Worm (Caenorhabditis elegans): ENCODE results near the gene F29G6.1.

F29G6.1 gene

DNA sequence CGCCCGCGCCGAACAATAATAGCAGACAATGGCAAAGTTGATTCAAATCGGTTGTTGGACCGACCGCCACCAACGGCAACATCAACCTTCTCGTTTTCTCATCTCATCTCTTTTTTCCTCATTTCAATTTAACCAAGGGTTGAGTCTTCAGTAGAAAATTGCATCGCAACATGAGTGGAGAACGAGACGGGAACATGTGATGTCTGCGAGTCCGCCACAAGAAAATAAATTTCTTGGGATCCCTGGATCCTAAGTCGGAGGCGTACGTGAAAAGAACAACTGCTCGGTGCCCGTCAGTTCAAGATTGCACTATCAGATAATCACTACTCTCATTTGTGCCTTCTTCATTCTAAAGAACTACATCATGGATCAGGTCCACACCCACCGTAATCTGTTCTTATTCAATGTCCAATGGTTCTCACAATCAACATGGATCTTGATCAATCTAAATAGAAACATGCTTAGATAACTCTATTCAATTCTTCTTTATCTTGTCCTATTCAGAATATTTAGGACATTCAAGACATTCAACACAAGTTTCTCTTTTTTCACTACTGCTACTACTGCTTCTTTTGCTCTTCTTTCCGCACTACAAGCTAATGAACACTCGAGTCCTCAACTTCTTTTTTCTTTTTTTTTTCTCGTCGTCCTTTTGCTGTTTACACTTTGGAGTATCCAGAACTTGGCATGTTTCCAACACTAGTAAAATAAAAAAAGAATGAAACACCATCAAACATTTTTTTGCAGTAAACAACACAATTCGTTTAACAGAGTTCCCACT is 27.3 kb upstream of the F29G6.1 start:
- TF ChIP-seq ref-1 (GFP tag; conservative IDR thresholded peaks at IDR 0.05): no peak
- TF ChIP-seq ztf-29 (GFP tag; IDR thresholded peaks at IDR 0.05): no peak
- TF ChIP-seq cog-1 (tag; optimal IDR thresholded peaks at IDR 0.05): no peak
- TF ChIP-seq ztf-23 (GFP tag; IDR thresholded peaks at IDR 0.05): no peak
- TF ChIP-seq tab-1 (GFP tag; IDR thresholded peaks at IDR 0.05): no peak
- TF ChIP-seq flt-1 (GFP tag; IDR thresholded peaks at IDR 0.05): no peak
- TF ChIP-seq klf-2 (GFP tag; conservative IDR thresholded peaks at IDR 0.05): no peak
- no peak for TF ChIP-seq med-1 (GFP tag; optimal IDR thresholded peaks at IDR 0.05; ENCODE audit: insufficient read depth)

ce11 chrX:11475780-11476179 is 26.3 kb upstream of the F29G6.1 start:
- no peak for TF ChIP-seq T22C8.4 (GFP tag; IDR thresholded peaks at IDR 0.05)
- no peak for TF ChIP-seq cog-1 (tag; optimal IDR thresholded peaks at IDR 0.05)
- TF ChIP-seq ref-1 (GFP tag; conservative IDR thresholded peaks at IDR 0.05): no peak
- TF ChIP-seq med-1 (GFP tag; optimal IDR thresholded peaks at IDR 0.05; ENCODE audit: insufficient read depth): no peak
- no peak for TF ChIP-seq flt-1 (GFP tag; IDR thresholded peaks at IDR 0.05)
- no peak for TF ChIP-seq ztf-29 (GFP tag; IDR thresholded peaks at IDR 0.05)
- TF ChIP-seq tab-1 (GFP tag; IDR thresholded peaks at IDR 0.05): no peak
- no peak for TF ChIP-seq ztf-23 (GFP tag; IDR thresholded peaks at IDR 0.05)
- no peak for TF ChIP-seq klf-2 (GFP tag; conservative IDR thresholded peaks at IDR 0.05)

DNA sequence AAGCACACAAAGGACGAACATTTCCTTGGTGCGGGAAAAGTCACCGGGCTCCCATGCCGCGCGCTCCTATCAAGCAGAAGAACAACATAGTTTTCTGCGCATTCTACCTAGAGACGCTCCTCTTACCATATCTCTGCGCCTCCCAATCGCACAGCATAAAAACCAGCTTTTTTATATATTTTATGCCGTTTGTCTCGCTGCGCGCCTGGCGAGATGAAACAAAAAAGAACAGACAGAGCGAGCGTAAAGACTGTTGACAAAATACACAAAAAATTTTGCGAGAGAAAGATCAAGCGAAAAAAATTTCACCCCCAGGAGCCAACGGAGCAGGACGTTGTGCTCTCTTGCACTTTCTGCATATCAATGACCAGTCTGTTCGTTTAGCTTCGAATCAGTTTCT is 24.3 kb upstream of the F29G6.1 start:
- TF ChIP-seq cog-1 (tag; optimal IDR thresholded peaks at IDR 0.05) (no peak), flt-1 (GFP tag; IDR thresholded peaks at IDR 0.05) (no peak), T22C8.4 (GFP tag; IDR thresholded peaks at IDR 0.05) (no peak)

- TF ChIP-seq T22C8.4 (GFP tag; IDR thresholded peaks at IDR 0.05): no peak
- no peak for TF ChIP-seq ztf-29 (GFP tag; IDR thresholded peaks at IDR 0.05)
- TF ChIP-seq med-1 (GFP tag; optimal IDR thresholded peaks at IDR 0.05; ENCODE audit: insufficient read depth): no peak
- TF ChIP-seq ztf-23 (GFP tag; IDR thresholded peaks at IDR 0.05): no peak
- TF ChIP-seq klf-2 (GFP tag; conservative IDR thresholded peaks at IDR 0.05): no peak
- TF ChIP-seq ref-1 (GFP tag; conservative IDR thresholded peaks at IDR 0.05): no peak
- TF ChIP-seq flt-1 (GFP tag; IDR thresholded peaks at IDR 0.05): no peak
- no peak for TF ChIP-seq tab-1 (GFP tag; IDR thresholded peaks at IDR 0.05)
- no peak for TF ChIP-seq cog-1 (tag; optimal IDR thresholded peaks at IDR 0.05)
These were observed 23.3 kb upstream of the F29G6.1 start for ce11 chrX:11478758-11479157.

DNA sequence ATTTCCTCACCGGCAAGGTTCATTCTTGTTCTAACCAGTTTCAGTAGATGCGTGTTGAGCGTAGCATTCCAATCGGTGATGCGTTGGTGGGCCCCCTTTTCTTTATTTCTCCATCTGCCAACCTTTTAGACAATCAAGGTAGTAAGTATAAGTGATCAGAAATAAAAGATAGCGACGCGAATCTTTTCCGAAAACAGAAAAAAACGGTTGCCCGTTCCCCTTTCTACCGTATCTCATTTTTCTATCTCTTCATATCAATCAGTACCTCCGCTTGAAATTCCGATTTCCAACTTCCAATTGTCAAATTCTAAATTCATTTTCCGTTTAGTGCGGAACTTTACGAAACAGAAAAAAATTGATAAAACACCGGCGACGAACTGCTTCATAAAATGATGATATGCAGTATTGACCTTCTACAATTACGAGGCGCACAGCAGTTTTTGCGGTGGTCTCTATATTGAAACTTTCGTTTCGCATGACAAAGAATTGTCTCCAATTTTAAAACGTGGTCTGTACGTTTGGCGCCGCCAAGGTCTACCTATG is 22.7 kb upstream of the F29G6.1 start:
- no peak for TF ChIP-seq klf-2 (GFP tag; conservative IDR thresholded peaks at IDR 0.05)
- no peak for TF ChIP-seq ztf-29 (GFP tag; IDR thresholded peaks at IDR 0.05)
- TF ChIP-seq cog-1 (tag; optimal IDR thresholded peaks at IDR 0.05): no peak

- TF ChIP-seq ztf-29 (GFP tag; IDR thresholded peaks at IDR 0.05): no peak
- no peak for TF ChIP-seq ztf-23 (GFP tag; IDR thresholded peaks at IDR 0.05)
- TF ChIP-seq T22C8.4 (GFP tag; IDR thresholded peaks at IDR 0.05): no peak
- TF ChIP-seq tab-1 (GFP tag; IDR thresholded peaks at IDR 0.05): no peak
- no peak for TF ChIP-seq ref-1 (GFP tag; conservative IDR thresholded peaks at IDR 0.05)
- TF ChIP-seq cog-1 (tag; optimal IDR thresholded peaks at IDR 0.05): no peak
- TF ChIP-seq klf-2 (GFP tag; conservative IDR thresholded peaks at IDR 0.05): no peak
- no peak for TF ChIP-seq med-1 (GFP tag; optimal IDR thresholded peaks at IDR 0.05; ENCODE audit: insufficient read depth)
- TF ChIP-seq flt-1 (GFP tag; IDR thresholded peaks at IDR 0.05): no peak
These were observed 22.0 kb upstream of the F29G6.1 start for ce11 chrX:11480032-11480431.

DNA sequence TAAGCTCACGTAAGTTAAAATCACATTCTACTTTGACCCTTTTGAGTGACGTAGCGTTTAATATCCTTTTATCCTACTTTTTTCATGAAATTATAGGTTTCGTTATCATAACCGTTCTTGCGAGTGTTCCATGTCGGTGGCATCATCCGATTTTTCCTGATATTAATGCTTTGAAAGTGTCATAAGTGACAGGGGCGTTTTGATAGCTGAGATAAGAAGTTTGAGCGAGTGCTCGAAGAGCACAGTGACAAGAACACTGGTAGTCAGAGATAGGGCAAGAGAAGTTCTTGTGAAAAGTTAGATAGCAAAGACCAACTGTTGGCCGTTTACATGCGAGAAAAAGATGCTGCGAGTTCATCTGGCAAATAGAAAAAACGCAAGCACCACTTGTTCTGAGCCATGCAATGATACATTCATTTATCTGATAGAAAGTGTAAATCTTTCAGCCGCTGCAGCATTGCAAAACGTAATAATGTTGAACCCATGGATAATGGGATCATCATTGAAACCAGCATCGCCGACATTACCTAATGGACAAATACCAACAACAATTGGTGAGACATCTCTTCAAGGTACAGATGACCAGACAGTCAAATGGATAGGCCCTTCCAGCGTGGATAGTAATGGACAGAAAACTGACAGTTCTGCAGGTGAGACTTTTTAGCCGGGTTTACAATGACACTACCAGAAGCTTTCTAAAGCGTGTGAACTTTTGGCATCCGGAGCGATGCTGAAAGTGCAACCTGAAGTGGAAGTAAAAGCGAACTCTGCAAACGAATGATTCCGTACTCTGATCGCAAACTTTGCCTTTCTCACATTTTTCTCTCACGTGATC is 20.9 kb upstream of the F29G6.1 start:
- no peak for TF ChIP-seq med-1 (GFP tag; optimal IDR thresholded peaks at IDR 0.05; ENCODE audit: insufficient read depth)
- no peak for TF ChIP-seq flt-1 (GFP tag; IDR thresholded peaks at IDR 0.05)
- TF ChIP-seq klf-2 (GFP tag; conservative IDR thresholded peaks at IDR 0.05): no peak

ce11 chrX:11481825-11482093 is 20.3 kb upstream of the F29G6.1 start:
- no peak for TF ChIP-seq ztf-29 (GFP tag; IDR thresholded peaks at IDR 0.05)
- no peak for TF ChIP-seq ztf-23 (GFP tag; IDR thresholded peaks at IDR 0.05)
- TF ChIP-seq med-1 (GFP tag; optimal IDR thresholded peaks at IDR 0.05; ENCODE audit: insufficient read depth): no peak
- TF ChIP-seq flt-1 (GFP tag; IDR thresholded peaks at IDR 0.05): no peak

- no peak for TF ChIP-seq ztf-29 (GFP tag; IDR thresholded peaks at IDR 0.05)
- TF ChIP-seq klf-2 (GFP tag; conservative IDR thresholded peaks at IDR 0.05): no peak
- no peak for TF ChIP-seq T22C8.4 (GFP tag; IDR thresholded peaks at IDR 0.05)
- TF ChIP-seq flt-1 (GFP tag; IDR thresholded peaks at IDR 0.05): no peak
- TF ChIP-seq cog-1 (tag; optimal IDR thresholded peaks at IDR 0.05): no peak
- no peak for TF ChIP-seq ref-1 (GFP tag; conservative IDR thresholded peaks at IDR 0.05)
- no peak for TF ChIP-seq ztf-23 (GFP tag; IDR thresholded peaks at IDR 0.05)
- TF ChIP-seq med-1 (GFP tag; optimal IDR thresholded peaks at IDR 0.05; ENCODE audit: insufficient read depth): no peak
- TF ChIP-seq tab-1 (GFP tag; IDR thresholded peaks at IDR 0.05): no peak
These were observed 19.9 kb upstream of the F29G6.1 start for ce11 chrX:11482134-11482533.

DNA sequence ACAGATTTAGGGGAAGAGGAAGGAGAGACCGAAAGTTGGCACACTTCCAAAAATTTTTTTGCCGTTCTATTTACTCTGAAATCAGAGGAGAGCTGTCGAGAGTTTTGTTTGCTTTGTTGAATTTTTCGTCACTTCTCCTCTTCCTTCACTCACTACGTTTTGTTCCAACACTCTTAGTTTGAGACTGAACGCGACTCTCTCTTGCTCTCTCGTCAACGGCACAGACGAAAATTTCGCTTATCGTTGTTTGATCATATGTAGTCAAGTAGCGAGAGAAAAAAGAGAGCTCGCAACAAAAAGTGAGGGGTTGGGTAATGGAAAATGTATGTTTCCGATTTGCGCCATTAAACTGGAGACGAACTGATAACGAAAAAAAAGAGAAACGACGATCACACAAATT is 19.4 kb upstream of the F29G6.1 start:
- TF ChIP-seq klf-2 (GFP tag; conservative IDR thresholded peaks at IDR 0.05) (no peak), ztf-29 (GFP tag; IDR thresholded peaks at IDR 0.05) (no peak), tab-1 (GFP tag; IDR thresholded peaks at IDR 0.05) (no peak), ref-1 (GFP tag; conservative IDR thresholded peaks at IDR 0.05) (no peak), ztf-23 (GFP tag; IDR thresholded peaks at IDR 0.05) (no peak), med-1 (GFP tag; optimal IDR thresholded peaks at IDR 0.05; ENCODE audit: insufficient read depth) (no peak), cog-1 (tag; optimal IDR thresholded peaks at IDR 0.05) (no peak), flt-1 (GFP tag; IDR thresholded peaks at IDR 0.05) (no peak), T22C8.4 (GFP tag; IDR thresholded peaks at IDR 0.05) (no peak)
